Worm (Caenorhabditis elegans) whole organism, L4/young adult: ENCODE data around the gene Y116A8C.463.

Experiments
- W03F9.2 ChIP-seq: fragments of 150-350 bp; optimal IDR thresholded peaks from 2 replicates; lab custom pipeline; 2014; ENCODE audit warnings: missing biosample characterization, missing genetic modification characterization
- him-1 ChIP-seq: sonication (generic microtip); optimal IDR thresholded peaks from 2 replicates; lab custom pipeline; 2016; ENCODE audit warnings: missing genotype, missing genetic modification reagents, missing genetic modification characterization, missing compliant biosample characterization

DNA sequence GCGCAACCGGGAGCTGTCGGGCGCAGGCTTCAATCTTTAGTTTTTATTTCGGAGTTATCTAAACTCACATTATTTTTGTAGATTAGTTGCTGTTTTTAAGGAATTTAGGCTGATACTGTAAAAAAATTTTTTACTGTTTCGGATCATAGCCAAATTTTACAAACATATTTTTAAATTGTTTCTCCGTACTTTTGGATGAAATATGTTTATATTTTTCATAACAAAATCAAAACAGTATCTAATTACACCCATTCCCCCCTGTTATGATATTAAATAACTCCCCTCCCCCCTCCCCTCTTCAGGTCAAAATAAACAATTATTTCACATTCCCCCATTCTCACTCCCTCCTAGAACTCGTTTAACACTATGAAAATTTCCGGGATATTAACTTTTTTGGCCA, 3.8 kb upstream of the Y116A8C.463 start, which contains the start of gene Y116A8C.3:
- TF ChIP-seq him-1 (tag; lab: Kevin White, UChicago) (no peak), W03F9.2 (tag; lab: Kevin White, UChicago) (no peak)
